Worm (Caenorhabditis elegans): Measurements from ENCODE around the gene T02G5.15.

T02G5.15 gene

DNA sequence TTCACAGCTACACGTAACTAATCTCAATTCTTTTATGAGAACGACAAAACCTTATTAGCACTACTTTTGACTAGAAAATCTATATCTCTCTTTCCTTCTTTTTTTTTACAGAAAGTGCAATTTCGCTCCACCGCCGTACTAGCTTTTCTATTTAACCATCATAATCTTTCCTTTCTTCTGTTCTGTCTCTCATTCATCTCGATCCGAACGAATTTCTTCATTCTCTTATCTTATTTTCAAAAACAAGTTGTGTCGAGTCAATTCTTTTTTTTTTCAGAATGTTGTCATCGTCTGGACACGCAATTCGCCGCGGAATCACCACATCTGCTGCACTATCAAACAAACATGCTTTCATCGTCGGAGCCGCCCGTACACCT lies 10.6 kb upstream of the T02G5.15 start, which contains the start of gene kat-1:
TSS of gene kat-1 (plus strand) at position 278 of the 377 bp plus-strand sequence.
- TF ChIP-seq B0261.1 (tag; optimal IDR thresholded peaks at IDR 0.05) (no peak), dox-1 (GFP tag; IDR thresholded peaks at IDR 0.05) (0 out of 2 replicates have a peak, but pooled peaks have one; percentile 4), B0035.1 (tag; optimal IDR thresholded peaks at IDR 0.05) (no peak)

DNA sequence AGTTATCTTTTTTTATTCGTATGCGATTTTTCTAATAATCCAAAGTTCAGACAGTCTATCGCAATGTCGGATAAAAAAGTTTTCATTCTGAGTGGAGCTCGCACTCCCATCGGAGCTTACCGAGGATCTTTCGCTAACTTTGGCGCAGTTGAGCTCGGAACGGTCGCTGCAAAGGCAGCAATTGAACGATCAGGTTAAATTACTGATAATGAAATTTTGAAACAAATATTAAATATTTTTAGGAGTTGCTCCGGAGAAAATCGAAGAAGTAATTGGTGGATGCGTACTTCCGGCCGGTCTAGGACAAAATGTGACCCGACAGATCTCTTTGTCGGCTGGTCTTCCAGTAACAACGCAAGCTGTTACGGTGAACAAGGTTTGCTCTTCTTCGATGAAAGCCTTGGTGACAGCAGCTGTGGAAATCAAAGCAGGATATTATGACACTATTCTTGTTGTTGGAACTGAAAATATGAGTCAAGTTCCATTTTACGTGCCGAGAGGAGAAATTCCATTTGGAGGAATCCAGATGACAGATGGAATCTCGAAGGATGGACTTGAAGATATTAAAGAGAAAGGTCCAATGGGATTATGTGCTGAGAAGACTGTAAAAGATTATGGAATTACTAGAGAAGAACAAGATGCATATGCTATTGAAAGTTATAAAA lies 8.4 kb upstream of the T02G5.15 start, which contains the start of gene T02G5.7:
TSS of gene T02G5.7 (plus strand) at position 51 of the 665 bp plus-strand sequence.
- TF ChIP-seq Y53G8AR.9 (GFP tag; conservative IDR thresholded peaks at IDR 0.05) (peak; percentile 78), ama-1 (optimal IDR thresholded peaks at IDR 0.05) (peak; percentile 29), ama-1 (GFP tag; optimal IDR thresholded peaks at IDR 0.05) (no peak), ets-4 (GFP tag; optimal IDR thresholded peaks at IDR 0.05) (no peak), B0336.3 (GFP tag; IDR thresholded peaks at IDR 0.05) (peak; percentile 59; the same call in 1 of the 2 replicates), pbrm-1 (GFP tag; IDR thresholded peaks at IDR 0.05) (0 out of 2 replicates have a peak, but pooled peaks have one; percentile 15), chd-7 (tag; optimal IDR thresholded peaks at IDR 0.05) (peak; percentile 21), ztf-18 (tag; optimal IDR thresholded peaks at IDR 0.05) (peak; percentile 15), lsy-27 (tag; optimal IDR thresholded peaks at IDR 0.05; ENCODE audit: borderline replicate concordance, insufficient read depth) (no peak), Y56A3A.18 (GFP tag; IDR thresholded peaks at IDR 0.05) (no peak), C06A6.2 (GFP tag; conservative IDR thresholded peaks at IDR 0.05) (0 out of 2 replicates have a peak, but pooled peaks have one; percentile 44), ekl-4 (GFP tag; IDR thresholded peaks at IDR 0.05) (0 out of 2 replicates have a peak, but pooled peaks have one; percentile 17), snpc-4 (GFP tag; optimal IDR thresholded peaks at IDR 0.05) (no peak), snpc-4 (tag; optimal IDR thresholded peaks at IDR 0.05) (no peak), dpff-1 (tag; optimal IDR thresholded peaks at IDR 0.05) (peak; percentile 75), zim-3 (tag; optimal IDR thresholded peaks at IDR 0.05) (peak; percentile 74), lin-54 (GFP tag; optimal IDR thresholded peaks at IDR 0.05) (peak; percentile 5), ztf-25 (GFP tag; IDR thresholded peaks at IDR 0.05) (no peak), athp-1 (tag; optimal IDR thresholded peaks at IDR 0.05) (no peak), hlh-12 (tag; optimal IDR thresholded peaks at IDR 0.05) (no peak), repo-1 (tag; optimal IDR thresholded peaks at IDR 0.05) (peak; percentile 8), madf-6 (GFP tag; IDR thresholded peaks at IDR 0.05) (peak; percentile 29; the same call in 1 of the 2 replicates), attf-6 (GFP tag; IDR thresholded peaks at IDR 0.05) (no peak), egl-18 (GFP tag; IDR thresholded peaks at IDR 0.05) (no peak), nfyb-1 (GFP tag; IDR thresholded peaks at IDR 0.05) (peak; percentile 42; the same call in 1 of the 2 replicates), cebp-1 (GFP tag; IDR thresholded peaks at IDR 0.05) (no peak), cebp-1 (tag; optimal IDR thresholded peaks at IDR 0.05) (peak; percentile 36), ztf-22 (GFP tag; optimal IDR thresholded peaks at IDR 0.05) (peak; percentile 20), mcd-1 (GFP tag; IDR thresholded peaks at IDR 0.05) (peak; percentile 36), lin-35 (GFP tag; optimal IDR thresholded peaks at IDR 0.05) (peak in 1 of 3 experiments; percentile 3)

DNA sequence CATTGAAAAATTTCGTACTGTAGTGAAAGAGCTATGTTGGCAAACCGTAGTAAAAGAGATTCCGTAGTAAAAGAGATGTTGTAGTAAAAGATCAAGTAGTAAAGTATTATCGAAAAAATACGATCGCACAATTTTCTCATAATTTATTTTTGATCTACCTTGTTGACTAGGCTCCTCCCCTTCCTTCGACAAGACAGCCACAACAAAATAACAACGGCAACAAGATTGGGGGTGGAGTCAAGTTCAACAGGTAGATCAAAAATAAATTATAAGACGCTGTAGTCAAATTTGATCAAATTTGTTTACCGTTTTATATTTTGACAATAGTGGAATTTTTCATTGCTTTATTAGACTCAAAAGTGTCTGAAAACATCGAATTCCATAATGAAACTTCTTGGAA lies 4.2 kb downstream of the T02G5.15 start:
- TF ChIP-seq madf-8 (GFP tag; conservative IDR thresholded peaks at IDR 0.05) = peak; percentile 54
- TF ChIP-seq madf-6 (GFP tag; IDR thresholded peaks at IDR 0.05) = peak; percentile 73

DNA sequence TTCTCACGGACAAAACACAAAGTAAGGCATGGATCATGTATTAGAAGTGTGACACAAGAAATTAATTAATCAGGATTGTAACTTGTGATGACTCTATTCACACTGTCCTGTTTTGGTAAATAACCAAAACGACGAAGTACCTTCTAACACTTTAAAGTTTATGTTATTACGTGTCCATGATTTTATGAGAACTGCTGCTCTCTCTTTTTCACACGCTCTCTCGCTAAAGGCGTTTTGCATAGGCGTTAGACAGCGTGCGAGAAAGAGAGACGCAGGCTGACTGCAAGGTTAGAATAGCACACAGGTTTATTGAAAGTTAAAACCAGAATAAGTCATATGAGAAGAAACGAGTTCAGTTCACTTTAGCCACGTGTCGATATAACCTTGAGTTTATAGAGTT lies 6.0 kb downstream of the T02G5.15 start:
- TF ChIP-seq sptf-2 (GFP tag; optimal IDR thresholded peaks at IDR 0.05) = no peak
- TF ChIP-seq hmg-1.2 (GFP tag; IDR thresholded peaks at IDR 0.05) = peak; percentile 84
